Fruit fly (Drosophila melanogaster) whole organism, embryonic: ENCODE results near the gene CG9117.

ENCODE experiments used
- Adf1 ChIP-seq: fragments of 200-800 bp; sonication (Bioruptor generic); IDR thresholded peaks from 2 replicates; pipeline ENCODE4 v1.3.6; 2022; ENCODE audit warnings: missing biosample characterization, missing genetic modification characterization
- Atf-2 ChIP-seq: fragments of 200-800 bp; sonication (Bioruptor generic); optimal IDR thresholded peaks from 2 replicates; lab custom pipeline; 2016; ENCODE audit warnings: missing biosample characterization, missing genetic modification characterization
- CG1024 ChIP-seq: fragments of 200-800 bp; sonication (Bioruptor generic); IDR thresholded peaks from 2 replicates; pipeline ENCODE4 v1.3.6; 2022; ENCODE audit warnings: missing biosample characterization, missing genetic modification characterization
- CG10959 ChIP-seq: fragments of 200-800 bp; sonication (Bioruptor generic); IDR thresholded peaks from 2 replicates; pipeline ENCODE4 v1.3.6; 2022; ENCODE audit warnings: missing biosample characterization, missing genetic modification characterization
- CG10979 ChIP-seq: fragments of 200-800 bp; sonication (Bioruptor generic); optimal IDR thresholded peaks from 2 replicates; lab custom pipeline; 2018; ENCODE audit warnings: missing biosample characterization, mild to moderate bottlenecking, missing genetic modification characterization, moderate library complexity
- CG11085 ChIP-seq: fragments of 200-800 bp; sonication (Bioruptor generic); IDR thresholded peaks from 2 replicates; pipeline ENCODE4 v1.3.6; 2022; ENCODE audit warnings: missing biosample characterization, missing genetic modification characterization
- CG11696 ChIP-seq: fragments of 200-800 bp; sonication (Bioruptor generic); IDR thresholded peaks from 2 replicates; pipeline ENCODE4 v1.3.6; 2022; ENCODE audit warnings: missing biosample characterization, missing genetic modification characterization
- CG12155 ChIP-seq: fragments of 200-800 bp; sonication (Bioruptor generic); optimal IDR thresholded peaks from 3 replicates; lab custom pipeline; 2016; ENCODE audit warnings: missing biosample characterization, missing genetic modification characterization
- CG18262 ChIP-seq: fragments of 200-800 bp; optimal IDR thresholded peaks from 3 replicates; lab custom pipeline; 2019; ENCODE audit warnings: missing biosample characterization, mild to moderate bottlenecking, missing genetic modification characterization, moderate library complexity
- CG2129 ChIP-seq: fragments of 200-800 bp; sonication (Bioruptor generic); IDR thresholded peaks from 2 replicates; pipeline ENCODE4 v1.3.6; 2022; ENCODE audit warnings: missing biosample characterization, missing genetic modification characterization; ENCODE audit not compliant: partially characterized antibody
- CG34224 ChIP-seq: fragments of 200-800 bp; sonication (Bioruptor generic); IDR thresholded peaks from 3 replicates; pipeline ENCODE4 v1.3.6; 2022; ENCODE audit warnings: missing biosample characterization, missing genetic modification characterization; ENCODE audit not compliant: partially characterized antibody
- CG34376 ChIP-seq: fragments of 200-800 bp; sonication (Bioruptor generic); optimal IDR thresholded peaks from 2 replicates; lab custom pipeline; 2018; ENCODE audit warnings: missing biosample characterization, mild to moderate bottlenecking, missing genetic modification characterization
- CG3847 ChIP-seq: fragments of 200-800 bp; sonication (Bioruptor generic); IDR thresholded peaks from 2 replicates; pipeline ENCODE4 v1.3.6; 2022; ENCODE audit warnings: missing biosample characterization, missing genetic modification characterization
- CG5245 ChIP-seq: fragments of 200-800 bp; sonication (Bioruptor generic); optimal IDR thresholded peaks from 3 replicates; lab custom pipeline; 2016; ENCODE audit warnings: missing biosample characterization, missing genetic modification characterization
- CG6765 ChIP-seq: fragments of 200-800 bp; sonication (Bioruptor generic); optimal IDR thresholded peaks from 3 replicates; lab custom pipeline; 2017; ENCODE audit warnings: missing biosample characterization, mild to moderate bottlenecking, missing genetic modification characterization
- CG6813 ChIP-seq: fragments of 200-800 bp; sonication (Bioruptor generic); optimal IDR thresholded peaks from 2 replicates; lab custom pipeline; 2017; ENCODE audit warnings: missing biosample characterization, missing genetic modification characterization, mild to moderate bottlenecking, moderate library complexity, missing genetic modification reagents
- CG7556 ChIP-seq: fragments of 200-800 bp; sonication (Bioruptor generic); optimal IDR thresholded peaks from 2 replicates; lab custom pipeline; 2017; ENCODE audit warnings: missing biosample characterization, mild to moderate bottlenecking, missing genetic modification characterization
- CG9932 ChIP-seq: fragments of 200-800 bp; sonication (Bioruptor generic); IDR thresholded peaks from 2 replicates; pipeline ENCODE4 v1.3.6; 2022; ENCODE audit warnings: missing biosample characterization, missing genetic modification characterization
- CHES-1-like ChIP-seq: fragments of 200-800 bp; sonication (Bioruptor generic); optimal IDR thresholded peaks from 2 replicates; lab custom pipeline; 2016; ENCODE audit warnings: missing biosample characterization, missing genetic modification characterization
- D19B ChIP-seq: fragments of 200-800 bp; sonication (Bioruptor generic); optimal IDR thresholded peaks from 2 replicates; lab custom pipeline; 2017; ENCODE audit warnings: missing biosample characterization, mild to moderate bottlenecking, missing genetic modification characterization
- Eip74EF ChIP-seq, 2 experiments: fragments of 200-800 bp in 1 of 2; fragments of >200 bp in 1 of 2; sonication (Bioruptor generic) in 1 of 2; optimal IDR thresholded peaks; 2 replicates each; lab custom pipeline; 2017 to 2019; ENCODE audit warnings: missing biosample characterization in 2 of 2, missing genetic modification characterization in 2 of 2, mild to moderate bottlenecking in 1 of 2, moderate library complexity in 1 of 2
- Kr ChIP-seq: fragments of 200-800 bp; sonication (Bioruptor generic); optimal IDR thresholded peaks from 2 replicates; lab custom pipeline; 2017; ENCODE audit warnings: missing biosample characterization, mild to moderate bottlenecking, missing genetic modification characterization
- Lhr ChIP-seq: fragments of 200-800 bp; sonication (Bioruptor generic); optimal IDR thresholded peaks from 3 replicates; lab custom pipeline; 2017; ENCODE audit warnings: mild to moderate bottlenecking, missing biosample characterization, missing genetic modification reagents, missing genetic modification characterization
- MESR4 ChIP-seq: fragments of 200-800 bp; sonication (Bioruptor generic); optimal IDR thresholded peaks from 2 replicates; lab custom pipeline; 2018; ENCODE audit warnings: missing biosample characterization, mild to moderate bottlenecking, missing genetic modification characterization, moderate library complexity
- Nf-YB ChIP-seq: fragments of 200-800 bp; sonication (Bioruptor generic); optimal IDR thresholded peaks from 3 replicates; lab custom pipeline; 2019; ENCODE audit warnings: missing biosample characterization, mild to moderate bottlenecking, missing genetic modification characterization, moderate library complexity
- NfI ChIP-seq: fragments of 200-800 bp; sonication (Bioruptor generic); optimal IDR thresholded peaks from 3 replicates; lab custom pipeline; 2018; ENCODE audit warnings: missing biosample characterization, mild to moderate bottlenecking, missing genetic modification characterization, moderate library complexity
- Sry-δ ChIP-seq: fragments of 200-800 bp; sonication (Bioruptor generic); optimal IDR thresholded peaks from 2 replicates; lab custom pipeline; 2016; ENCODE audit warnings: missing biosample characterization, missing genetic modification characterization
- Xbp1 ChIP-seq: fragments of 200-800 bp; sonication (Bioruptor generic); optimal IDR thresholded peaks from 3 replicates; lab custom pipeline; 2016; ENCODE audit warnings: missing biosample characterization, mild to moderate bottlenecking, missing genetic modification characterization
- YL-1 ChIP-seq: fragments of 200-800 bp; sonication (Bioruptor generic); optimal IDR thresholded peaks from 3 replicates; lab custom pipeline; 2017; ENCODE audit warnings: missing biosample characterization, mild to moderate bottlenecking, missing genetic modification characterization
- abd-A ChIP-seq: fragments of 200-800 bp; sonication (Bioruptor generic); optimal IDR thresholded peaks from 3 replicates; lab custom pipeline; 2019; ENCODE audit warnings: missing biosample characterization, mild to moderate bottlenecking, missing genetic modification characterization, moderate library complexity
- aop ChIP-seq: fragments of 200-800 bp; sonication (Bioruptor generic); IDR thresholded peaks from 2 replicates; pipeline ENCODE4 v1.3.6; 2022; ENCODE audit warnings: missing biosample characterization, missing genetic modification characterization
- croc ChIP-seq: fragments of 200-800 bp; sonication (Bioruptor generic); conservative IDR thresholded peaks from 3 replicates; pipeline ENCODE4 v1.3.6; 2022; ENCODE audit warnings: missing biosample characterization, missing genetic modification characterization
- fu2 ChIP-seq: fragments of 200-800 bp; sonication (Bioruptor generic); optimal IDR thresholded peaks from 2 replicates; lab custom pipeline; 2016; ENCODE audit warnings: missing biosample characterization, missing genetic modification characterization
- hb ChIP-seq: fragments of 200-800 bp; sonication (Bioruptor generic); IDR thresholded peaks from 3 replicates; pipeline ENCODE4 v1.3.6; 2022; ENCODE audit warnings: missing biosample characterization, missing genetic modification characterization; ENCODE audit not compliant: partially characterized antibody
- ind ChIP-seq: fragments of 200-800 bp; sonication (Bioruptor generic); optimal IDR thresholded peaks from 3 replicates; lab custom pipeline; 2016; ENCODE audit warnings: missing biosample characterization, missing genetic modification characterization
- insv ChIP-seq, 2 experiments: fragments of 200-800 bp; sonication (Bioruptor generic); optimal IDR thresholded peaks; 3 replicates each; lab custom pipeline; 2016 to 2018; ENCODE audit warnings: missing biosample characterization in 2 of 2, missing genetic modification characterization in 2 of 2
- kay ChIP-seq: fragments of 200-800 bp; sonication (Bioruptor generic); optimal IDR thresholded peaks from 2 replicates; lab custom pipeline; 2016; ENCODE audit warnings: missing biosample characterization, missing genetic modification characterization
- ken ChIP-seq: fragments of 200-800 bp; sonication (Bioruptor generic); IDR thresholded peaks from 3 replicates; pipeline ENCODE4 v1.3.6; 2022; ENCODE audit warnings: missing biosample characterization, missing genetic modification characterization
- mld ChIP-seq: fragments of 200-800 bp; sonication (Bioruptor generic); IDR thresholded peaks from 3 replicates; pipeline ENCODE4 v1.3.6; 2022; ENCODE audit warnings: missing biosample characterization, missing genetic modification characterization; ENCODE audit not compliant: partially characterized antibody
- phol ChIP-seq: fragments of 200-800 bp; sonication (Bioruptor generic); optimal IDR thresholded peaks from 3 replicates; lab custom pipeline; 2018; ENCODE audit warnings: missing biosample characterization, mild to moderate bottlenecking, missing genetic modification characterization, moderate library complexity
- rib ChIP-seq: fragments of 200-800 bp; sonication (Bioruptor generic); IDR thresholded peaks from 2 replicates; pipeline ENCODE4 v1.3.6; 2022; ENCODE audit warnings: missing biosample characterization, missing genetic modification characterization
- row ChIP-seq: fragments of 200-800 bp; sonication (Bioruptor generic); IDR thresholded peaks from 3 replicates; pipeline ENCODE4 v1.3.6; 2022; ENCODE audit warnings: missing biosample characterization, missing genetic modification characterization
- salm ChIP-seq: fragments of 200-800 bp; sonication (Bioruptor generic); optimal IDR thresholded peaks from 2 replicates; lab custom pipeline; 2018; ENCODE audit warnings: missing biosample characterization, mild to moderate bottlenecking, missing genetic modification characterization
- sc ChIP-seq, 3 experiments: fragments of >200 bp in 2 of 3; fragments of 200-800 bp in 1 of 3; sonication (Bioruptor generic) in 1 of 3; optimal IDR thresholded peaks; 2 replicates in 2 of 3; 3 replicates in 1 of 3; lab custom pipeline; 2017; ENCODE audit warnings: mild to moderate bottlenecking in 1 of 3, missing biosample characterization in 1 of 3, missing genetic modification characterization in 1 of 3, missing genetic modification reagents in 1 of 3
- sd ChIP-seq: fragments of 200-800 bp; sonication (Bioruptor generic); optimal IDR thresholded peaks from 3 replicates; lab custom pipeline; 2018; ENCODE audit warnings: missing biosample characterization, mild to moderate bottlenecking, missing genetic modification characterization, moderate library complexity
- sisA ChIP-seq: fragments of 200-800 bp; sonication (Bioruptor generic); IDR thresholded peaks from 2 replicates; pipeline ENCODE4 v1.3.6; 2022; ENCODE audit warnings: missing biosample characterization, missing genetic modification characterization
- stc ChIP-seq: fragments of 200-800 bp; sonication (Bioruptor generic); IDR thresholded peaks from 2 replicates; pipeline ENCODE4 v1.3.6; 2022; ENCODE audit warnings: missing biosample characterization, missing genetic modification characterization
- vfl ChIP-seq: fragments of 200-800 bp; sonication (Bioruptor generic); optimal IDR thresholded peaks from 2 replicates; lab custom pipeline; 2016; ENCODE audit warnings: missing biosample characterization, missing genetic modification characterization
- wdn ChIP-seq: fragments of 200-800 bp; sonication (Bioruptor generic); IDR thresholded peaks from 2 replicates; pipeline ENCODE4 v1.3.6; 2022; ENCODE audit warnings: missing biosample characterization, missing genetic modification characterization

Gene CG9117

dm6 chr2L:6070656-6071231, 33.0 kb upstream of the CG9117 start, which contains the start of the genes CG9154 and Kr-h2 (continued):
- TF ChIP-seq Eip74EF (GFP tag; optimal IDR thresholded peaks at IDR 0.05; lab: Kevin White, UChicago) (no peak), ken (GFP tag; lab: Robert Waterston, UW) (no peak), CG7556 (GFP tag; lab: Kevin White, UChicago) (no peak), rib (GFP tag; lab: Robert Waterston, UW) (no peak), ind (GFP tag; lab: Kevin White, UChicago) (no peak), aop (GFP tag; lab: Robert Waterston, UW) (no peak), Nf-YB (GFP tag; lab: Kevin White, UChicago) (no peak), CG10959 (GFP tag; lab: Robert Waterston, UW) (no peak), CG34376 (peak; percentile 56), CG9932 (GFP tag; lab: Robert Waterston, UW) (peak; percentile 60), kay (GFP tag; lab: Kevin White, UChicago) (no peak), CG1024 (GFP tag; lab: Robert Waterston, UW) (no peak), CG10979 (no peak), Adf1 (GFP tag; lab: Robert Waterston, UW) (no peak), NfI (GFP tag; lab: Kevin White, UChicago) (peak; percentile 56), abd-A (tag; lab: Kevin White, UChicago) (no peak), CHES-1-like (GFP tag; lab: Kevin White, UChicago) (peak; percentile 32), CG5245 (GFP tag; lab: Kevin White, UChicago) (no peak), CG11085 (GFP tag; lab: Robert Waterston, UW) (no peak), vfl (GFP tag; lab: Kevin White, UChicago) (no peak), CG6765 (GFP tag; lab: Kevin White, UChicago) (no peak), row (GFP tag; lab: Robert Waterston, UW) (peak; percentile 71), CG18262 (tag; lab: Kevin White, UChicago) (peak; percentile 42), D19B (GFP tag; lab: Kevin White, UChicago) (peak; percentile 25), CG34224 (GFP tag; lab: Robert Waterston, UW) (peak; percentile 57), stc (GFP tag; lab: Robert Waterston, UW) (no peak), wdn (GFP tag; lab: Robert Waterston, UW) (no peak), Xbp1 (GFP tag; lab: Kevin White, UChicago) (peak; percentile 81), Kr (GFP tag; lab: Kevin White, UChicago) (no peak), CG6813 (GFP tag; lab: Kevin White, UChicago) (no peak), fu2 (GFP tag; lab: Kevin White, UChicago) (peak; percentile 4), YL-1 (GFP tag; lab: Kevin White, UChicago) (peak; percentile 8), MESR4 (GFP tag; lab: Kevin White, UChicago) (peak; percentile 94), mld (GFP tag; lab: Robert Waterston, UW) (peak; percentile 55; the same call in 1 of the 3 replicates), hb (GFP tag; lab: Robert Waterston, UW) (peak; percentile 59; the same call in 1 of the 3 replicates), sisA (GFP tag; lab: Robert Waterston, UW) (no peak), salm (tag; lab: Kevin White, UChicago) (no peak), CG11696 (GFP tag; lab: Robert Waterston, UW) (no peak), sd (peak; percentile 33), Sry-δ (GFP tag; lab: Kevin White, UChicago) (peak; percentile 93), CG2129 (peak; percentile 32; the same call in 1 of the 2 replicates), sc (optimal IDR thresholded peaks at IDR 0.05; lab: Kevin White, UChicago) (no peak), sc (GFP tag; optimal IDR thresholded peaks at IDR 0.05; lab: Kevin White, UChicago) (no peak), Lhr (peak; percentile 83), croc (GFP tag; lab: Robert Waterston, UW) (no peak), phol (tag; lab: Kevin White, UChicago) (peak; percentile 37), CG12155 (GFP tag; lab: Kevin White, UChicago) (peak; percentile 23), Atf-2 (no peak), CG3847 (GFP tag; lab: Robert Waterston, UW) (peak; percentile 28; the same call in 1 of the 2 replicates), insv (GFP tag; optimal IDR thresholded peaks at IDR 0.05; lab: Kevin White, UChicago) (peak in 1 of 2 experiments; percentile 9)
